Fruit fly (Drosophila melanogaster) whole organism, embryonic: ENCODE measurements around the gene CG18557.

Source experiments
- Antp ChIP-seq: fragments of 200-800 bp; sonication (Bioruptor generic); optimal IDR thresholded peaks from 3 replicates; lab custom pipeline; 2016; ENCODE audit warnings: missing biosample characterization, missing genetic modification characterization
- Atf6 ChIP-seq: fragments of 200-800 bp; sonication (Bioruptor generic); IDR thresholded peaks from 2 replicates; pipeline ENCODE4 v1.3.6; 2022; ENCODE audit warnings: missing biosample characterization, missing genetic modification characterization
- Blimp-1 ChIP-seq: fragments of 200-800 bp; sonication (Bioruptor generic); optimal IDR thresholded peaks from 3 replicates; lab custom pipeline; 2018; ENCODE audit warnings: missing biosample characterization, missing genetic modification characterization, mild to moderate bottlenecking, moderate library complexity, missing genetic modification reagents
- CG10979 ChIP-seq: fragments of 200-800 bp; sonication (Bioruptor generic); optimal IDR thresholded peaks from 2 replicates; lab custom pipeline; 2018; ENCODE audit warnings: missing biosample characterization, mild to moderate bottlenecking, missing genetic modification characterization, moderate library complexity
- CG11085 ChIP-seq: fragments of 200-800 bp; sonication (Bioruptor generic); IDR thresholded peaks from 2 replicates; pipeline ENCODE4 v1.3.6; 2022; ENCODE audit warnings: missing biosample characterization, missing genetic modification characterization
- CG11093 ChIP-seq: fragments of 200-800 bp; sonication (Bioruptor generic); IDR thresholded peaks from 3 replicates; pipeline ENCODE4 v1.3.6; 2022; ENCODE audit warnings: missing biosample characterization, missing genetic modification characterization
- CG11456 ChIP-seq: fragments of 200-800 bp; sonication (Bioruptor generic); IDR thresholded peaks from 3 replicates; pipeline ENCODE4 v1.3.6; 2022; ENCODE audit warnings: missing biosample characterization, missing genetic modification characterization
- CG11723 ChIP-seq: fragments of 200-800 bp; sonication (Bioruptor generic); optimal IDR thresholded peaks from 2 replicates; lab custom pipeline; 2017; ENCODE audit warnings: missing biosample characterization, mild to moderate bottlenecking, missing genetic modification characterization
- CG12219 ChIP-seq: fragments of 200-800 bp; sonication (Bioruptor generic); optimal IDR thresholded peaks from 3 replicates; lab custom pipeline; 2018; ENCODE audit warnings: missing biosample characterization, mild to moderate bottlenecking, missing genetic modification characterization
- CG13287 ChIP-seq: fragments of 200-800 bp; sonication (Bioruptor generic); IDR thresholded peaks from 2 replicates; pipeline ENCODE4 v1.3.6; 2022; ENCODE audit warnings: missing biosample characterization, missing genetic modification characterization; ENCODE audit not compliant: partially characterized antibody
- CG16813 ChIP-seq: fragments of 200-800 bp; sonication (Bioruptor generic); IDR thresholded peaks from 3 replicates; pipeline ENCODE4 v1.3.6; 2022; ENCODE audit warnings: missing biosample characterization, missing genetic modification characterization; ENCODE audit not compliant: partially characterized antibody
- CG17328 ChIP-seq: fragments of 200-800 bp; sonication (Bioruptor generic); IDR thresholded peaks from 2 replicates; pipeline ENCODE4 v1.3.6; 2022; ENCODE audit warnings: missing biosample characterization, missing genetic modification characterization
- CG18476 ChIP-seq: fragments of 200-800 bp; sonication (Bioruptor generic); optimal IDR thresholded peaks from 2 replicates; lab custom pipeline; 2016; ENCODE audit warnings: missing biosample characterization, mild to moderate bottlenecking, missing genetic modification characterization
- CG18619 ChIP-seq: fragments of 200-800 bp; sonication (Bioruptor generic); optimal IDR thresholded peaks from 3 replicates; lab custom pipeline; 2017; ENCODE audit warnings: missing biosample characterization, mild to moderate bottlenecking, missing genetic modification characterization
- CG2116 ChIP-seq: fragments of 200-800 bp; sonication (Bioruptor generic); optimal IDR thresholded peaks from 3 replicates; lab custom pipeline; 2018; ENCODE audit warnings: missing biosample characterization, mild to moderate bottlenecking, missing genetic modification characterization
- CG2202 ChIP-seq: fragments of 200-800 bp; sonication (Bioruptor generic); optimal IDR thresholded peaks from 2 replicates; lab custom pipeline; 2018; ENCODE audit warnings: missing biosample characterization, mild to moderate bottlenecking, missing genetic modification characterization
- CG3995 ChIP-seq: fragments of 200-800 bp; sonication (Bioruptor generic); optimal IDR thresholded peaks from 3 replicates; lab custom pipeline; 2016; ENCODE audit warnings: missing biosample characterization, missing genetic modification characterization
- CG42726 ChIP-seq: fragments of 200-800 bp; sonication (Bioruptor generic); IDR thresholded peaks from 2 replicates; pipeline ENCODE4 v1.3.6; 2022; ENCODE audit warnings: missing biosample characterization, missing genetic modification characterization; ENCODE audit not compliant: partially characterized antibody
- CG4730 ChIP-seq: fragments of 200-800 bp; sonication (Bioruptor generic); IDR thresholded peaks from 2 replicates; pipeline ENCODE4 v1.3.6; 2022; ENCODE audit warnings: missing biosample characterization, missing genetic modification characterization
- CG5953 ChIP-seq: fragments of 200-800 bp; sonication (Bioruptor generic); IDR thresholded peaks from 2 replicates; pipeline ENCODE4 v1.3.6; 2022; ENCODE audit warnings: missing biosample characterization, missing genetic modification characterization
- CG6791 ChIP-seq: fragments of 200-800 bp; sonication (Bioruptor generic); IDR thresholded peaks from 3 replicates; pipeline ENCODE4 v1.3.6; 2022; ENCODE audit warnings: missing biosample characterization, missing genetic modification characterization; ENCODE audit not compliant: partially characterized antibody
- CG7928 ChIP-seq: fragments of 200-800 bp; sonication (Bioruptor generic); optimal IDR thresholded peaks from 2 replicates; lab custom pipeline; 2017; ENCODE audit warnings: missing biosample characterization, mild to moderate bottlenecking, missing genetic modification characterization
- CG7963 ChIP-seq: fragments of 200-800 bp; sonication (Bioruptor generic); IDR thresholded peaks from 3 replicates; pipeline ENCODE4 v1.3.6; 2022; ENCODE audit warnings: missing biosample characterization, missing genetic modification characterization; ENCODE audit not compliant: partially characterized antibody
- Dp ChIP-seq: fragments of 200-800 bp; sonication (Bioruptor generic); optimal IDR thresholded peaks from 2 replicates; lab custom pipeline; 2018; ENCODE audit warnings: missing biosample characterization, mild to moderate bottlenecking, missing genetic modification characterization, moderate library complexity
- HLHmδ ChIP-seq: fragments of 200-800 bp; sonication (Bioruptor generic); optimal IDR thresholded peaks from 2 replicates; lab custom pipeline; 2018; ENCODE audit warnings: missing biosample characterization, mild to moderate bottlenecking, missing genetic modification characterization, moderate library complexity
- Hand ChIP-seq: fragments of 200-800 bp; sonication (Bioruptor generic); optimal IDR thresholded peaks from 2 replicates; lab custom pipeline; 2017; ENCODE audit warnings: mild to moderate bottlenecking, missing biosample characterization, missing genetic modification reagents, missing genetic modification characterization
- Hmx ChIP-seq: fragments of 200-800 bp; sonication (Bioruptor generic); optimal IDR thresholded peaks from 2 replicates; lab custom pipeline; 2016; ENCODE audit warnings: missing biosample characterization, missing genetic modification characterization
- Hr78 ChIP-seq, 2 experiments: fragments of 200-800 bp in 1 of 2; fragments of >200 bp in 1 of 2; sonication (Bioruptor generic) in 1 of 2; optimal IDR thresholded peaks; 2 replicates each; lab custom pipeline; 2017 to 2019; ENCODE audit warnings: missing biosample characterization in 2 of 2, missing genetic modification characterization in 2 of 2, mild to moderate bottlenecking in 1 of 2, moderate library complexity in 1 of 2
- Oli ChIP-seq: fragments of 200-800 bp; sonication (Bioruptor generic); optimal IDR thresholded peaks from 2 replicates; lab custom pipeline; 2018; ENCODE audit warnings: missing biosample characterization, mild to moderate bottlenecking, missing genetic modification characterization, moderate library complexity
- ash1 ChIP-seq: fragments of 200-800 bp; sonication (Bioruptor generic); optimal IDR thresholded peaks from 2 replicates; lab custom pipeline; 2018; ENCODE audit warnings: missing biosample characterization, mild to moderate bottlenecking, missing genetic modification characterization
- chinmo ChIP-seq: fragments of 200-800 bp; sonication (Bioruptor generic); IDR thresholded peaks from 4 replicates; pipeline ENCODE4 v1.3.6; 2022; ENCODE audit warnings: missing biosample characterization, missing genetic modification characterization; ENCODE audit not compliant: partially characterized antibody
- chn ChIP-seq: fragments of 200-800 bp; sonication (Bioruptor generic); optimal IDR thresholded peaks from 2 replicates; lab custom pipeline; 2016; ENCODE audit warnings: missing biosample characterization, missing genetic modification characterization
- crp ChIP-seq, 2 experiments: fragments of 200-800 bp; sonication (Bioruptor generic); optimal IDR thresholded peaks; 2 replicates in 1 of 2; 3 replicates in 1 of 2; lab custom pipeline; 2017; ENCODE audit warnings: missing biosample characterization in 2 of 2, missing genetic modification characterization in 2 of 2, mild to moderate bottlenecking in 1 of 2, moderate library complexity in 1 of 2
- eyg ChIP-seq: fragments of 200-800 bp; sonication (Bioruptor generic); optimal IDR thresholded peaks from 3 replicates; lab custom pipeline; 2016; ENCODE audit warnings: missing biosample characterization, missing genetic modification characterization
- h ChIP-seq: fragments of >200 bp; optimal IDR thresholded peaks from 2 replicates; lab custom pipeline; 2017
- insv ChIP-seq, 2 experiments: fragments of 200-800 bp; sonication (Bioruptor generic); optimal IDR thresholded peaks; 3 replicates each; lab custom pipeline; 2016 to 2018; ENCODE audit warnings: missing biosample characterization in 2 of 2, missing genetic modification characterization in 2 of 2
- kah ChIP-seq: fragments of 200-800 bp; sonication (Bioruptor generic); optimal IDR thresholded peaks from 2 replicates; lab custom pipeline; 2018; ENCODE audit warnings: missing biosample characterization, mild to moderate bottlenecking, missing genetic modification characterization
- klu ChIP-seq: fragments of 200-800 bp; sonication (Bioruptor generic); IDR thresholded peaks from 2 replicates; pipeline ENCODE4 v1.3.6; 2022; ENCODE audit warnings: missing biosample characterization, missing genetic modification characterization
- oc ChIP-seq: fragments of 200-800 bp; sonication (Bioruptor generic); optimal IDR thresholded peaks from 2 replicates; lab custom pipeline; 2018; ENCODE audit warnings: missing biosample characterization, mild to moderate bottlenecking, missing genetic modification characterization, moderate library complexity
- onecut ChIP-seq: fragments of 200-800 bp; sonication (Bioruptor generic); IDR thresholded peaks from 2 replicates; pipeline ENCODE4 v1.3.6; 2022; ENCODE audit warnings: missing biosample characterization, missing genetic modification characterization
- pfk ChIP-seq: fragments of 200-800 bp; sonication (Bioruptor generic); optimal IDR thresholded peaks from 2 replicates; lab custom pipeline; 2018; ENCODE audit warnings: missing biosample characterization, mild to moderate bottlenecking, missing genetic modification characterization, moderate library complexity
- pros ChIP-seq: fragments of 200-800 bp; sonication (Bioruptor generic); optimal IDR thresholded peaks from 3 replicates; lab custom pipeline; 2019; ENCODE audit warnings: missing biosample characterization, mild to moderate bottlenecking, missing genetic modification characterization, moderate library complexity
- row ChIP-seq: fragments of 200-800 bp; sonication (Bioruptor generic); IDR thresholded peaks from 3 replicates; pipeline ENCODE4 v1.3.6; 2022; ENCODE audit warnings: missing biosample characterization, missing genetic modification characterization
- slbo ChIP-seq: fragments of 200-800 bp; sonication (Bioruptor generic); IDR thresholded peaks from 2 replicates; pipeline ENCODE4 v1.3.6; 2022; ENCODE audit warnings: missing biosample characterization, missing genetic modification characterization
- tll ChIP-seq, 2 experiments: fragments of 200-800 bp in 1 of 2; fragments of >200 bp in 1 of 2; sonication (Bioruptor generic) in 1 of 2; optimal IDR thresholded peaks; 2 replicates each; lab custom pipeline; 2017 to 2019; ENCODE audit warnings: missing biosample characterization in 2 of 2, missing genetic modification characterization in 2 of 2, mild to moderate bottlenecking in 1 of 2, moderate library complexity in 1 of 2
- vfl ChIP-seq: fragments of 200-800 bp; sonication (Bioruptor generic); optimal IDR thresholded peaks from 2 replicates; lab custom pipeline; 2016; ENCODE audit warnings: missing biosample characterization, missing genetic modification characterization
- zen2 ChIP-seq: fragments of 200-800 bp; sonication (Bioruptor generic); IDR thresholded peaks from 3 replicates; pipeline ENCODE4 v1.3.6; 2022; ENCODE audit warnings: missing biosample characterization, missing genetic modification characterization; ENCODE audit not compliant: partially characterized antibody

CG18557 gene

dm6 chr2L:2884683-2885502 is 39.4 kb upstream of the CG18557 start (continued):
- TF ChIP-seq tll (GFP tag; optimal IDR thresholded peaks at IDR 0.05; lab: Kevin White, UChicago): peak in 1 of 2 experiments; percentile 87
- no peak; the same call in 2 of the 3 replicates for TF ChIP-seq zen2 (GFP tag; lab: Robert Waterston, UW)
- no peak for TF ChIP-seq vfl (GFP tag; lab: Kevin White, UChicago)
- no peak for TF ChIP-seq CG11093 (GFP tag; lab: Robert Waterston, UW)
- no peak for TF ChIP-seq Hmx
- peak in 1 of 2 experiments; percentile 44 for TF ChIP-seq insv (GFP tag; optimal IDR thresholded peaks at IDR 0.05; lab: Kevin White, UChicago)
- TF ChIP-seq CG11085 (GFP tag; lab: Robert Waterston, UW): peak; percentile 48; the same call in 1 of the 2 replicates
- TF ChIP-seq row: peak; percentile 78
- peak in 1 of 2 experiments; percentile 98 for TF ChIP-seq Hr78 (GFP tag; optimal IDR thresholded peaks at IDR 0.05; lab: Kevin White, UChicago)
- TF ChIP-seq CG2116 (GFP tag; lab: Kevin White, UChicago): peak; percentile 31
- TF ChIP-seq ash1 (GFP tag; lab: Kevin White, UChicago): peak; percentile 65
- no peak for TF ChIP-seq eyg (GFP tag; lab: Kevin White, UChicago)
- peak; percentile 68 for TF ChIP-seq Dp
- TF ChIP-seq kah (GFP tag; lab: Kevin White, UChicago): peak; percentile 98
- TF ChIP-seq CG4730 (GFP tag; lab: Robert Waterston, UW): 0 out of 2 replicates have a peak, but pooled peaks have one; percentile 21
- TF ChIP-seq Oli: no peak
- TF ChIP-seq CG18619 (GFP tag; lab: Kevin White, UChicago): peak; percentile 27
- peak; percentile 21 for TF ChIP-seq pros (GFP tag; lab: Kevin White, UChicago)
- peak; percentile 66 for TF ChIP-seq oc (tag; lab: Kevin White, UChicago)
- peak; percentile 6; the same call in 1 of the 2 replicates for TF ChIP-seq CG13287 (GFP tag; lab: Robert Waterston, UW)
- no peak for TF ChIP-seq h (lab: Kevin White, UChicago)
- TF ChIP-seq CG11723 (GFP tag; lab: Kevin White, UChicago): no peak
- TF ChIP-seq HLHmδ: peak; percentile 73
- TF ChIP-seq crp (GFP tag; optimal IDR thresholded peaks at IDR 0.05; lab: Kevin White, UChicago): peak; percentile 91 to 99
- TF ChIP-seq Atf6: peak; percentile 31
- peak; percentile 13 for TF ChIP-seq chn (GFP tag; lab: Kevin White, UChicago)
- peak; percentile 86 for TF ChIP-seq CG3995 (GFP tag; lab: Kevin White, UChicago)
- TF ChIP-seq CG17328 (GFP tag; lab: Robert Waterston, UW): peak; percentile 28; the same call in 1 of the 2 replicates
- peak; percentile 77 for TF ChIP-seq klu (GFP tag; lab: Robert Waterston, UW)
- TF ChIP-seq CG18476 (GFP tag; lab: Kevin White, UChicago): no peak
- peak; percentile 81 for TF ChIP-seq CG11456 (GFP tag; lab: Robert Waterston, UW)
- TF ChIP-seq pfk (GFP tag; lab: Kevin White, UChicago): peak; percentile 45
- peak; percentile 58 for TF ChIP-seq slbo (GFP tag; lab: Robert Waterston, UW)
- no peak for TF ChIP-seq CG7963 (GFP tag; lab: Robert Waterston, UW)
- TF ChIP-seq CG12219 (GFP tag; lab: Kevin White, UChicago): peak; percentile 5
- TF ChIP-seq Blimp-1 (GFP tag; lab: Kevin White, UChicago): no peak
- peak; percentile 13 for TF ChIP-seq Antp (GFP tag; lab: Kevin White, UChicago)
- peak; percentile 75 for TF ChIP-seq CG6791
- peak; percentile 39 for TF ChIP-seq Hand (GFP tag; lab: Kevin White, UChicago)
- peak; percentile 14 for TF ChIP-seq CG2202
- peak; percentile 87; the same call in 3 of the 4 replicates for TF ChIP-seq chinmo (GFP tag; lab: Robert Waterston, UW)
- TF ChIP-seq CG7928 (GFP tag; lab: Kevin White, UChicago): peak; percentile 99
- peak; percentile 70; the same call in 1 of the 2 replicates for TF ChIP-seq CG42726 (GFP tag; lab: Robert Waterston, UW)
- peak; percentile 58 for TF ChIP-seq onecut (GFP tag; lab: Robert Waterston, UW)
- no peak for TF ChIP-seq CG10979 (tag; lab: Kevin White, UChicago)
- TF ChIP-seq CG5953 (GFP tag; lab: Robert Waterston, UW): peak; percentile 61; the same call in 1 of the 2 replicates
- TF ChIP-seq CG16813: peak; percentile 18; the same call in 2 of the 3 replicates
